Worm (Caenorhabditis elegans) whole organism, L4 larva: ENCODE results near the gene F09C8.1.

ENCODE experiments used
- ama-1 ChIP-seq: fragments of 150-350 bp; optimal IDR thresholded peaks from 2 replicates; lab custom pipeline; 2014; ENCODE audit warnings: inconsistent platforms, mixed read lengths
- ceh-44 ChIP-seq: fragments of 200-800 bp; sonication (Bioruptor generic); IDR thresholded peaks from 2 replicates; pipeline ENCODE4 v1.3.6; 2022; ENCODE audit warnings: missing genetic modification reagents, missing genetic modification characterization, missing compliant biosample characterization
- lin-38 ChIP-seq: fragments of 200-800 bp; sonication (Bioruptor generic); IDR thresholded peaks from 2 replicates; pipeline ENCODE4 v1.3.6; 2022; ENCODE audit warnings: missing genetic modification reagents, missing genetic modification characterization, missing compliant biosample characterization
- lsy-2 ChIP-seq, 2 experiments: fragments of 150-350 bp in 1 of 2; sonication (generic microtip) in 1 of 2; optimal IDR thresholded peaks; 2 replicates each; lab custom pipeline; 2014 to 2017; ENCODE audit warnings: missing biosample characterization in 2 of 2, missing genetic modification characterization in 2 of 2
- nhr-6 ChIP-seq: fragments of 150-350 bp; optimal IDR thresholded peaks from 2 replicates; lab custom pipeline; 2014; ENCODE audit warnings: missing biosample characterization, missing genetic modification characterization

ce11 chrX:16209122-16209521 lies 45.8 kb upstream of the F09C8.1 start:
- TF ChIP-seq lin-38 (no peak), ama-1 (lab: Kevin White, UChicago) (no peak), lsy-2 (tag; optimal IDR thresholded peaks at IDR 0.05; lab: Kevin White, UChicago) (no peak), ceh-44 (GFP tag; lab: Robert Waterston, UW) (no peak), nhr-6 (no peak)
